Worm (Caenorhabditis elegans) whole organism, young adult: ENCODE measurements around the gene mxl-1.

Source experiments
- C17E4.6 ChIP-seq: fragments of 200-800 bp; sonication (Bioruptor generic); IDR thresholded peaks from 2 replicates; pipeline ENCODE4 v1.3.6; 2022; ENCODE audit warnings: missing genetic modification reagents, missing genetic modification characterization, missing compliant biosample characterization
- D2030.7 ChIP-seq: fragments of 200-800 bp; sonication (Bioruptor generic); IDR thresholded peaks from 2 replicates; pipeline ENCODE4 v1.3.6; 2022; ENCODE audit warnings: missing genetic modification reagents, missing genetic modification characterization, missing compliant biosample characterization
- F23B12.7 ChIP-seq: sonication (generic microtip); optimal IDR thresholded peaks from 2 replicates; lab custom pipeline; 2017; ENCODE audit warnings: missing genetic modification characterization, mild to moderate bottlenecking, missing compliant biosample characterization, antibody characterized with exemption, moderate library complexity; ENCODE audit not compliant: insufficient read depth
- Y67H2A.10 ChIP-seq: fragments of 200-800 bp; sonication (Bioruptor generic); conservative IDR thresholded peaks from 2 replicates; pipeline ENCODE4 v1.3.6; 2022; ENCODE audit warnings: missing genetic modification reagents, missing genetic modification characterization, missing compliant biosample characterization
- attf-6 ChIP-seq: fragments of 200-800 bp; sonication (Bioruptor generic); IDR thresholded peaks from 2 replicates; pipeline ENCODE4 v1.3.6; 2022; ENCODE audit warnings: missing genetic modification reagents, missing genetic modification characterization, missing compliant biosample characterization
- egl-44 ChIP-seq: fragments of 200-800 bp; sonication (Bioruptor generic); IDR thresholded peaks from 2 replicates; pipeline ENCODE4 v1.3.6; 2022; ENCODE audit warnings: missing genetic modification reagents, missing genetic modification characterization, missing compliant biosample characterization
- egrh-3 ChIP-seq: fragments of 200-800 bp; sonication (Bioruptor generic); IDR thresholded peaks from 2 replicates; pipeline ENCODE4 v1.3.6; 2022; ENCODE audit warnings: missing genetic modification reagents, missing genetic modification characterization, missing compliant biosample characterization
- hlh-26 ChIP-seq: fragments of 200-800 bp; sonication (Bioruptor generic); conservative IDR thresholded peaks from 2 replicates; pipeline ENCODE4 v1.3.6; 2022; ENCODE audit warnings: missing genetic modification reagents, missing genetic modification characterization, missing compliant biosample characterization
- lag-1 ChIP-seq: fragments of 200-800 bp; sonication (Bioruptor generic); IDR thresholded peaks from 2 replicates; pipeline ENCODE4 v1.3.6; 2022; ENCODE audit warnings: missing genetic modification reagents, missing genetic modification characterization, missing compliant biosample characterization
- let-607 ChIP-seq, 2 experiments: fragments of 200-800 bp in 1 of 2; sonication (Bioruptor generic) in 1 of 2; sonication (generic microtip) in 1 of 2; optimal IDR thresholded peaks; 2 replicates each; lab custom pipeline; 2016 to 2018; ENCODE audit warnings: mild to moderate bottlenecking in 2 of 2, missing compliant biosample characterization in 2 of 2, missing genetic modification characterization in 2 of 2, moderate library complexity in 2 of 2, missing genotype in 1 of 2
- repo-1 ChIP-seq: sonication (generic microtip); optimal IDR thresholded peaks from 2 replicates; lab custom pipeline; 2017; ENCODE audit warnings: mild to moderate bottlenecking, missing genetic modification characterization, missing compliant biosample characterization
- sea-2 ChIP-seq: fragments of 200-800 bp; sonication (Bioruptor generic); IDR thresholded peaks from 2 replicates; pipeline ENCODE4 v1.3.6; 2022; ENCODE audit warnings: missing genetic modification characterization, missing compliant biosample characterization
- unc-62 ChIP-seq: fragments of 150-350 bp; optimal IDR thresholded peaks from 2 replicates; lab custom pipeline; 2014; ENCODE audit warnings: missing biosample characterization, missing genetic modification reagents, missing genetic modification characterization

The mxl-1 gene

ce11 chrV:11294393-11294792, 49.8 kb downstream of the mxl-1 start, which contains the start of gene T03F7.6:
Gene T03F7.6, plus strand, starts transcription at chrV:11294693.
- no peak for TF ChIP-seq Y67H2A.10
- no peak for TF ChIP-seq hlh-26 (GFP tag; lab: Robert Waterston, UW)
- no peak for TF ChIP-seq unc-62 (GFP tag; lab: Kevin White, UChicago)
- TF ChIP-seq lag-1 (GFP tag; lab: Robert Waterston, UW), result no peak
- no peak for TF ChIP-seq F23B12.7 (tag; lab: Kevin White, UChicago)
- no peak for TF ChIP-seq let-607 (tag; optimal IDR thresholded peaks at IDR 0.05; lab: Kevin White, UChicago)
- no peak for TF ChIP-seq repo-1 (tag; lab: Kevin White, UChicago)
- TF ChIP-seq D2030.7, result no peak
- no peak for TF ChIP-seq C17E4.6 (GFP tag; lab: Robert Waterston, UW)
- TF ChIP-seq egrh-3 (GFP tag; lab: Robert Waterston, UW), result no peak
- no peak for TF ChIP-seq egl-44 (GFP tag; lab: Robert Waterston, UW)
- TF ChIP-seq sea-2, result no peak
- TF ChIP-seq attf-6 (GFP tag; lab: Robert Waterston, UW), result no peak
